Worm (Caenorhabditis elegans) whole organism, L1 larva: ENCODE results near the gene Y48A6B.3.

Source experiments
- ama-1 ChIP-seq: fragments of 150-350 bp; optimal IDR thresholded peaks from 2 replicates; lab custom pipeline; 2014
- nhr-237 ChIP-seq: fragments of 150-350 bp; optimal IDR thresholded peaks from 2 replicates; lab custom pipeline; 2014; ENCODE audit warnings: missing biosample characterization, missing genetic modification characterization
- nhr-71 ChIP-seq: sonication (generic microtip); optimal IDR thresholded peaks from 2 replicates; lab custom pipeline; 2016; ENCODE audit warnings: mild to moderate bottlenecking, missing genetic modification characterization, moderate library complexity, missing compliant biosample characterization

ce11 chrIII:11032872-11033271 lies 24.9 kb downstream of the Y48A6B.3 start, which contains the start of gene Y48A6B.9:
- TF ChIP-seq nhr-71 (no peak), nhr-237 (tag; lab: Kevin White, UChicago) (no peak), ama-1 (lab: Kevin White, UChicago) (no peak)
